Worm (Caenorhabditis elegans) whole organism, dauer: ENCODE data around the gene srz-103.

Experiments used
- unc-62 ChIP-seq: sonication (generic microtip); optimal IDR thresholded peaks from 2 replicates; lab custom pipeline; 2017; ENCODE audit warnings: missing biosample characterization, missing genetic modification reagents, missing genetic modification characterization

srz-103 gene

ce11 chrV:16645201-16645940 lies 33.8 kb downstream of the srz-103 start, which contains the start of gene W06G6.17:
Gene W06G6.17 (minus strand): TSS chrV:16645251.
- no peak for TF ChIP-seq unc-62

- TF ChIP-seq unc-62 = no peak
Measured at ce11 chrV:16643558-16643957, 35.6 kb downstream of the srz-103 start, which contains the start of gene srw-77. Gene srw-77 (minus strand): TSS chrV:16643658.

ce11 chrV:16640366-16640765 lies 38.8 kb downstream of the srz-103 start:
- TF ChIP-seq unc-62 = no peak

- TF ChIP-seq unc-62 = no peak
Measured at ce11 chrV:16638204-16638603, 40.9 kb downstream of the srz-103 start, which contains the start of gene srw-76. Gene srw-76 (minus strand): TSS chrV:16638304.

ce11 chrV:16635911-16636310 lies 43.2 kb downstream of the srz-103 start, which contains the start of gene mltn-11:
Gene mltn-11 (plus strand): TSS chrV:16636186.
- TF ChIP-seq unc-62 = no peak

ce11 chrV:16629600-16629999 lies 49.5 kb downstream of the srz-103 start, which contains the start of gene srd-21:
Gene srd-21 (plus strand): TSS chrV:16629900.
- no peak for TF ChIP-seq unc-62

DNA sequence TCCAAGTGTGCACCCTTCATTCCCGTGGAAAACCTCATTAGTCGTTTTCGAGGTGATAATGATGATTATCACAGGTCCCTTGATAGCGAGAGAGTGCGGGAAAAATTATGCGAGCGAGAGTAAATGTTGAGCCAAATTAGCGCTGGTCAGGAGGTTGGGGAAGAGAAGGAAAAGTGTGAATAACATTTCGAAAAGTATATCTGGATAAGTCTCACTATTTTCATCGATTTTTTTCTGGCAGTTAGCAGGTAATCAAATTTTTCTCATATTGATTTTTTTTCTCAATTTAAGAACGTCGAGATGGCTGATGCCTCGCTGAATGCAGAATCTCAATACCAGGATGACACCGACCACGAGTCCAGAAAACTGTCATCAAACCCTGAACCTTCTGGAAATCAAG lies 50.1 kb downstream of the srz-103 start, which contains the start of gene W06G6.2:
Gene W06G6.2, plus strand, starts transcription at position 301 of the 400 bp plus-strand sequence.
- no peak for TF ChIP-seq unc-62

DNA sequence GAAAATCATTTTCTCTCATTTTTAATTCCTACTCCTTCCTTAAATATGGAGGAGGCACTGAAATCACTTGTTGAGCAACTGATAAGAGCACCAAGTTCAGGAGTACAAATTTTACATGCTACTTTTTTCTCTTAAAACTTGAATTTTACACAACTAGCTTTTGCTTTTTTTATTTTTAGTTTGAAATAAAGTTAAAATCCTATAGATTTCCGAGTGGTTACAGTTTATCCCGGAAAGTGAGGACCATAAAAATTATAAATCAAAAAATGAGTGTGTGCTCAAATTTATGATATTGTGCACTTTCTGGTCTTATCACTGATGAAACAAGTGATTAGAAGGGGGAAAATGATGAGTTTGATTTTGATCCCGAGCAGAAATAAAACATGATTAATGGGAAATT lies 51.2 kb downstream of the srz-103 start, which contains the start of gene oac-53:
Gene oac-53, minus strand, starts transcription at position 9 of the 400 bp plus-strand sequence.
- TF ChIP-seq unc-62 = no peak
